Worm (Caenorhabditis elegans) whole organism, late embryonic: Measurements from ENCODE around the gene tag-89.

Experiments
- C08G9.2 ChIP-seq: sonication (generic microtip); optimal IDR thresholded peaks from 2 replicates; lab custom pipeline; 2016; ENCODE audit warnings: mild to moderate bottlenecking, missing genetic modification characterization, moderate library complexity, missing compliant biosample characterization
- ceh-19 ChIP-seq: fragments of 200-800 bp; sonication (Bioruptor generic); optimal IDR thresholded peaks from 2 replicates; lab custom pipeline; 2018; ENCODE audit warnings: mild to moderate bottlenecking, missing genetic modification characterization, missing compliant biosample characterization
- fkh-10 ChIP-seq: fragments of 150-350 bp; optimal IDR thresholded peaks from 2 replicates; lab custom pipeline; 2014; ENCODE audit warnings: missing biosample characterization, missing genetic modification reagents, missing genetic modification characterization
- hlh-15 ChIP-seq: sonication (generic microtip); optimal IDR thresholded peaks from 2 replicates; lab custom pipeline; 2016; ENCODE audit warnings: missing genetic modification characterization, missing compliant biosample characterization
- nhr-11 ChIP-seq: fragments of 150-350 bp; optimal IDR thresholded peaks from 2 replicates; lab custom pipeline; 2014; ENCODE audit warnings: missing biosample characterization, missing genetic modification characterization
- unc-86 ChIP-seq: sonication (generic microtip); optimal IDR thresholded peaks from 2 replicates; lab custom pipeline; 2016; ENCODE audit warnings: missing genetic modification characterization, missing compliant biosample characterization

ce11 chrIV:11350809-11351208 is 43.5 kb upstream of the tag-89 start:
- TF ChIP-seq C08G9.2 (no peak), fkh-10 (no peak), nhr-11 (no peak), hlh-15 (tag; lab: Kevin White, UChicago) (no peak), unc-86 (tag; lab: Kevin White, UChicago) (no peak), ceh-19 (GFP tag; lab: Kevin White, UChicago) (no peak)
